Worm (Caenorhabditis elegans) whole organism, L2 larva: ENCODE measurements around the gene emc-3.
A peak's percentile ranks its signal among the peaks of the same experiment; 100 is the strongest.

Source experiments
- C34F6.9 ChIP-seq: fragments of 150-350 bp; optimal IDR thresholded peaks from 2 replicates; lab custom pipeline; 2014; ENCODE audit warnings: missing biosample characterization, missing genetic modification characterization
- F13H6.1 ChIP-seq: sonication (generic microtip); optimal IDR thresholded peaks from 2 replicates; lab custom pipeline; 2016; ENCODE audit warnings: missing genetic modification characterization, missing compliant biosample characterization
- R02D3.7 ChIP-seq: fragments of 150-350 bp; optimal IDR thresholded peaks from 2 replicates; lab custom pipeline; 2014; ENCODE audit warnings: missing biosample characterization, missing genetic modification characterization
- ZK546.5 ChIP-seq: sonication (generic microtip); optimal IDR thresholded peaks from 2 replicates; lab custom pipeline; 2017; ENCODE audit warnings: missing biosample characterization, missing genetic modification characterization
- alr-1 ChIP-seq: fragments of 150-350 bp; optimal IDR thresholded peaks from 2 replicates; lab custom pipeline; 2014; ENCODE audit warnings: missing biosample characterization, missing genetic modification characterization
- aly-2 ChIP-seq: fragments of 150-350 bp; optimal IDR thresholded peaks from 2 replicates; lab custom pipeline; 2014; ENCODE audit warnings: missing biosample characterization, missing genetic modification characterization
- ama-1 ChIP-seq: fragments of 150-350 bp; optimal IDR thresholded peaks from 2 replicates; lab custom pipeline; 2018; ENCODE audit warnings: inconsistent platforms
- ceh-16 ChIP-seq: fragments of 150-350 bp; optimal IDR thresholded peaks from 2 replicates; lab custom pipeline; 2014; ENCODE audit warnings: missing biosample characterization, missing genetic modification characterization
- ceh-82 ChIP-seq: fragments of 150-350 bp; optimal IDR thresholded peaks from 2 replicates; lab custom pipeline; 2014; ENCODE audit warnings: missing biosample characterization, missing genetic modification characterization
- crh-2 ChIP-seq: sonication (generic microtip); optimal IDR thresholded peaks from 2 replicates; lab custom pipeline; 2017; ENCODE audit warnings: missing biosample characterization, missing genetic modification characterization
- egl-27 ChIP-seq: sonication (generic microtip); optimal IDR thresholded peaks from 3 replicates; lab custom pipeline; 2017; ENCODE audit warnings: missing biosample characterization, missing genetic modification reagents, missing genetic modification characterization
- elt-1 ChIP-seq: fragments of 150-350 bp; optimal IDR thresholded peaks from 2 replicates; lab custom pipeline; 2014; ENCODE audit warnings: missing biosample characterization, missing genetic modification characterization
- elt-3 ChIP-seq: sonication (generic microtip); optimal IDR thresholded peaks from 2 replicates; lab custom pipeline; 2017; ENCODE audit warnings: missing biosample characterization, missing genetic modification characterization
- fos-1 ChIP-seq: fragments of 150-350 bp; optimal IDR thresholded peaks from 2 replicates; lab custom pipeline; 2014; ENCODE audit warnings: missing biosample characterization, missing genetic modification characterization
- gmeb-1 ChIP-seq: fragments of 150-350 bp; optimal IDR thresholded peaks from 2 replicates; lab custom pipeline; 2014; ENCODE audit warnings: missing biosample characterization, missing genetic modification characterization
- lin-11 ChIP-seq: fragments of 150-350 bp; sonication (generic microtip); optimal IDR thresholded peaks from 2 replicates; lab custom pipeline; 2014; ENCODE audit warnings: missing biosample characterization, missing genetic modification characterization, inconsistent platforms, mixed read lengths
- lin-13 ChIP-seq: fragments of 150-350 bp; optimal IDR thresholded peaks from 2 replicates; lab custom pipeline; 2014; ENCODE audit warnings: missing biosample characterization, missing genetic modification reagents, missing genetic modification characterization
- lsy-2 ChIP-seq, 2 experiments: fragments of 150-350 bp in 1 of 2; sonication (generic microtip) in 1 of 2; optimal IDR thresholded peaks; 2 replicates each; lab custom pipeline; 2014 to 2017; ENCODE audit warnings: missing biosample characterization in 2 of 2, missing genetic modification characterization in 2 of 2
- mab-5 ChIP-seq: fragments of 150-350 bp; optimal IDR thresholded peaks from 2 replicates; lab custom pipeline; 2014; ENCODE audit warnings: missing biosample characterization, missing genetic modification characterization
- mbf-1 ChIP-seq: sonication (generic microtip); optimal IDR thresholded peaks from 2 replicates; lab custom pipeline; 2017; ENCODE audit warnings: missing biosample characterization, missing genetic modification characterization
- mdl-1 ChIP-seq, 2 experiments: fragments of 150-350 bp in 1 of 2; sonication (generic microtip) in 1 of 2; optimal IDR thresholded peaks; 2 replicates each; lab custom pipeline; 2017; ENCODE audit warnings: missing biosample characterization in 2 of 2, missing genetic modification characterization in 2 of 2
- nhr-10 ChIP-seq: sonication (generic microtip); optimal IDR thresholded peaks from 2 replicates; lab custom pipeline; 2017; ENCODE audit warnings: missing biosample characterization, missing genetic modification characterization
- nhr-11 ChIP-seq: fragments of 150-350 bp; optimal IDR thresholded peaks from 2 replicates; lab custom pipeline; 2014; ENCODE audit warnings: missing biosample characterization, missing genetic modification characterization
- nhr-12 ChIP-seq: fragments of 150-350 bp; optimal IDR thresholded peaks from 2 replicates; lab custom pipeline; 2014; ENCODE audit warnings: missing biosample characterization, missing genetic modification characterization
- nhr-129 ChIP-seq: fragments of 150-350 bp; optimal IDR thresholded peaks from 2 replicates; lab custom pipeline; 2014; ENCODE audit warnings: missing biosample characterization, missing genetic modification characterization
- nhr-23 ChIP-seq: fragments of 150-350 bp; optimal IDR thresholded peaks from 2 replicates; lab custom pipeline; 2014; ENCODE audit warnings: missing biosample characterization, missing genetic modification reagents, missing genetic modification characterization
- nhr-237 ChIP-seq: fragments of 150-350 bp; optimal IDR thresholded peaks from 2 replicates; lab custom pipeline; 2014; ENCODE audit warnings: missing biosample characterization, missing genetic modification characterization
- nhr-25 ChIP-seq: fragments of 150-350 bp; sonication (generic microtip); optimal IDR thresholded peaks from 3 replicates; lab custom pipeline; 2014; ENCODE audit warnings: missing biosample characterization, missing genetic modification characterization
- nhr-6 ChIP-seq: fragments of 150-350 bp; optimal IDR thresholded peaks from 2 replicates; lab custom pipeline; 2014; ENCODE audit warnings: missing biosample characterization, missing genetic modification characterization
- nhr-77 ChIP-seq: fragments of 150-350 bp; optimal IDR thresholded peaks from 2 replicates; lab custom pipeline; 2014; ENCODE audit warnings: missing biosample characterization, missing genetic modification characterization
- peb-1 ChIP-seq: fragments of 150-350 bp; optimal IDR thresholded peaks from 2 replicates; lab custom pipeline; 2014; ENCODE audit warnings: missing biosample characterization, missing genetic modification characterization
- sem-4 ChIP-seq: fragments of 150-350 bp; optimal IDR thresholded peaks from 2 replicates; lab custom pipeline; 2014; ENCODE audit warnings: missing biosample characterization, missing genetic modification reagents, missing genetic modification characterization
- skn-1 ChIP-seq: sonication (generic microtip); optimal IDR thresholded peaks from 2 replicates; lab custom pipeline; 2017; ENCODE audit warnings: missing biosample characterization, missing genetic modification characterization
- sma-3 ChIP-seq: sonication (generic microtip); optimal IDR thresholded peaks from 2 replicates; lab custom pipeline; 2016; ENCODE audit warnings: missing genetic modification reagents, missing genetic modification characterization, missing compliant biosample characterization
- sma-9 ChIP-seq, 2 experiments: fragments of 150-350 bp in 1 of 2; sonication (generic microtip) in 1 of 2; optimal IDR thresholded peaks; 2 replicates each; lab custom pipeline; 2014 to 2016; ENCODE audit warnings: missing genetic modification characterization in 2 of 2, mild to moderate bottlenecking in 1 of 2, missing biosample characterization in 1 of 2, missing compliant biosample characterization in 1 of 2, missing genetic modification reagents in 1 of 2, moderate library complexity in 1 of 2
- unc-39 ChIP-seq: fragments of 150-350 bp; optimal IDR thresholded peaks from 2 replicates; lab custom pipeline; 2014; ENCODE audit warnings: missing biosample characterization, missing genetic modification characterization
- unc-55 ChIP-seq: fragments of 150-350 bp; sonication (generic microtip); optimal IDR thresholded peaks from 3 replicates; lab custom pipeline; 2014; ENCODE audit warnings: missing biosample characterization, missing genetic modification reagents, missing genetic modification characterization
- zag-1 ChIP-seq: fragments of 150-350 bp; optimal IDR thresholded peaks from 2 replicates; lab custom pipeline; 2014; ENCODE audit warnings: missing biosample characterization, missing genetic modification characterization
- ztf-1 ChIP-seq: fragments of 200-800 bp; sonication (Bioruptor generic); conservative IDR thresholded peaks from 2 replicates; pipeline ENCODE4 v1.3.6; 2022; ENCODE audit warnings: missing genetic modification characterization, missing compliant biosample characterization
- ztf-11 ChIP-seq: sonication (generic microtip); optimal IDR thresholded peaks from 2 replicates; lab custom pipeline; 2017; ENCODE audit warnings: missing biosample characterization, missing genetic modification characterization
- ztf-4 ChIP-seq: fragments of 150-350 bp; optimal IDR thresholded peaks from 2 replicates; lab custom pipeline; 2014; ENCODE audit warnings: missing biosample characterization, missing genetic modification characterization

emc-3 gene

ce11 chrIV:13348592-13348991 lies 33.1 kb downstream of the emc-3 start, which contains the start of gene W02A2.12:
Gene W02A2.12 (minus strand): TSS chrIV:13348831.
- TF ChIP-seq elt-3: no peak
- no peak for TF ChIP-seq egl-27 (tag; lab: Kevin White, UChicago)
- no peak for TF ChIP-seq ZK546.5
- no peak for TF ChIP-seq nhr-129 (tag; lab: Kevin White, UChicago)
- no peak for TF ChIP-seq nhr-11
- no peak for TF ChIP-seq R02D3.7 (tag; lab: Kevin White, UChicago)
- no peak for TF ChIP-seq C34F6.9 (tag; lab: Kevin White, UChicago)
- no peak for TF ChIP-seq sem-4 (tag; lab: Kevin White, UChicago)
- no peak for TF ChIP-seq mbf-1
- TF ChIP-seq elt-1 (tag; lab: Kevin White, UChicago): no peak
- no peak for TF ChIP-seq sma-3

- TF ChIP-seq sma-3: no peak
- TF ChIP-seq nhr-25 (tag; lab: Kevin White, UChicago): no peak
- no peak for TF ChIP-seq ztf-4
- peak; percentile 43 for TF ChIP-seq crh-2 (tag; lab: Kevin White, UChicago)
- TF ChIP-seq mab-5: no peak
- no peak for TF ChIP-seq nhr-12
- no peak for TF ChIP-seq lin-11 (tag; lab: Kevin White, UChicago)
- no peak for TF ChIP-seq elt-3
- peak; percentile 74 for TF ChIP-seq sma-9 (GFP tag; optimal IDR thresholded peaks at IDR 0.05; lab: Kevin White, UChicago)
- no peak for TF ChIP-seq sma-9 (tag; optimal IDR thresholded peaks at IDR 0.05; lab: Kevin White, UChicago)
- peak; percentile 21 for TF ChIP-seq gmeb-1 (tag; lab: Kevin White, UChicago)
- TF ChIP-seq nhr-237 (tag; lab: Kevin White, UChicago): no peak
- TF ChIP-seq ceh-16 (tag; lab: Kevin White, UChicago): no peak
- no peak for TF ChIP-seq lin-13 (GFP tag; lab: Kevin White, UChicago)
- no peak for TF ChIP-seq nhr-10 (tag; lab: Kevin White, UChicago)
- no peak for TF ChIP-seq nhr-23 (tag; lab: Kevin White, UChicago)
- TF ChIP-seq skn-1 (tag; lab: Kevin White, UChicago): no peak
- no peak for TF ChIP-seq R02D3.7 (tag; lab: Kevin White, UChicago)
- no peak for TF ChIP-seq zag-1 (tag; lab: Kevin White, UChicago)
- TF ChIP-seq sem-4 (tag; lab: Kevin White, UChicago): no peak
- TF ChIP-seq nhr-11: no peak
- TF ChIP-seq F13H6.1 (tag; lab: Kevin White, UChicago): no peak
- TF ChIP-seq nhr-6 (tag; lab: Kevin White, UChicago): no peak
- no peak for TF ChIP-seq ztf-1
- TF ChIP-seq unc-55 (GFP tag; lab: Kevin White, UChicago): no peak
- TF ChIP-seq mdl-1 (tag; optimal IDR thresholded peaks at IDR 0.05; lab: Kevin White, UChicago): no peak
- TF ChIP-seq ama-1: no peak
- no peak for TF ChIP-seq ceh-82 (tag; lab: Kevin White, UChicago)
- no peak for TF ChIP-seq nhr-77 (tag; lab: Kevin White, UChicago)
- peak; percentile 93 for TF ChIP-seq fos-1
- TF ChIP-seq egl-27 (tag; lab: Kevin White, UChicago): no peak
- no peak for TF ChIP-seq unc-39
- no peak for TF ChIP-seq lsy-2 (tag; optimal IDR thresholded peaks at IDR 0.05; lab: Kevin White, UChicago)
- TF ChIP-seq nhr-129 (tag; lab: Kevin White, UChicago): peak; percentile 30
- no peak for TF ChIP-seq aly-2
- no peak for TF ChIP-seq ztf-11 (tag; lab: Kevin White, UChicago)
- TF ChIP-seq alr-1: no peak
Observed at ce11 chrIV:13347232-13347715, 34.4 kb downstream of the emc-3 start, which contains the start of gene W02A2.9. Gene W02A2.9 (plus strand): TSS chrIV:13347665.

ce11 chrIV:13346078-13346477 lies 35.6 kb downstream of the emc-3 start:
- TF ChIP-seq gmeb-1 (tag; lab: Kevin White, UChicago): peak; percentile 13
- no peak for TF ChIP-seq lin-11 (tag; lab: Kevin White, UChicago)
- no peak for TF ChIP-seq nhr-11
- no peak for TF ChIP-seq sem-4 (tag; lab: Kevin White, UChicago)
- TF ChIP-seq fos-1: peak; percentile 73
- no peak for TF ChIP-seq nhr-23 (tag; lab: Kevin White, UChicago)
- peak; percentile 61 for TF ChIP-seq sma-9 (GFP tag; optimal IDR thresholded peaks at IDR 0.05; lab: Kevin White, UChicago)
- TF ChIP-seq sma-9 (tag; optimal IDR thresholded peaks at IDR 0.05; lab: Kevin White, UChicago): no peak
- no peak for TF ChIP-seq elt-3
- peak; percentile 63 for TF ChIP-seq nhr-129 (tag; lab: Kevin White, UChicago)
- TF ChIP-seq F13H6.1 (tag; lab: Kevin White, UChicago): peak; percentile 9
- no peak for TF ChIP-seq unc-55 (GFP tag; lab: Kevin White, UChicago)
- no peak for TF ChIP-seq peb-1 (tag; lab: Kevin White, UChicago)
